Fruit fly (Drosophila melanogaster): Measurements from ENCODE around the gene CG11656.

- TF ChIP-seq psq (optimal IDR thresholded peaks at IDR 0.05) (no peak), Myc (optimal IDR thresholded peaks at IDR 0.05) (no peak), Sin3A (optimal IDR thresholded peaks at IDR 0.05) (no peak), ttk (optimal IDR thresholded peaks at IDR 0.05) (no peak)
These were observed 45.7 kb upstream of the CG11656 start for dm6 chr3R:12964043-12964442.
